Worm (Caenorhabditis elegans) whole organism, L4/young adult: Measurements from ENCODE around the gene Y75B8A.28.

Source experiments
- W03F9.2 ChIP-seq: fragments of 150-350 bp; optimal IDR thresholded peaks from 2 replicates; lab custom pipeline; 2014; ENCODE audit warnings: missing biosample characterization, missing genetic modification characterization
- dao-5 ChIP-seq: sonication (generic microtip); optimal IDR thresholded peaks from 2 replicates; lab custom pipeline; 2016; ENCODE audit warnings: missing genotype, missing genetic modification characterization, moderate library complexity, missing compliant biosample characterization
- him-1 ChIP-seq: sonication (generic microtip); optimal IDR thresholded peaks from 2 replicates; lab custom pipeline; 2016; ENCODE audit warnings: missing genotype, missing genetic modification reagents, missing genetic modification characterization, missing compliant biosample characterization

DNA sequence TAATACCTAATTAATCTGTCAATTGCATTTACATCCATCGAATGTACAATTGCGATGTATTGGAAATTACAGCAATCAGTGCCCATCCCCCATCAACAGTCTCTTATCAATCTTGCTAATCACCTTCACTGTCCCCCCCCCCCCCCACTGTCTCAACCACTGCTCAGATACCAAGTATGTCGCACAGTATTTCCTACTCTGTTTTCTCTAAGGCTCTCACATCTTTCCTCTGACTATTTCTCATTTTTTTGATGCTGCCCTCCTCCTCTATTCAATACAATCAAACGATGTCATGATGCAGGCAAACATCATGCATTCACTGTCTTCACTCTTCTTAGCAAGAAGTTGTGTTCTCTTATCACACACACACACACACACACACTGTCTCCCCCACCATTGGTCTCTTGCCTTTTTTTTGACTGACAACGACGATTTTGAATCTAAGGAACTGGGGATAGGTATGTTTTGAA, 8.7 kb downstream of the Y75B8A.28 start, which contains the start of the genes zip-12 and Y75B8A.63:
- TF ChIP-seq W03F9.2 (tag; lab: Kevin White, UChicago) = no peak
- no peak for TF ChIP-seq him-1
- no peak for TF ChIP-seq dao-5
